Fruit fly (Drosophila melanogaster): ENCODE measurements around the gene Octbeta1R.

Octbeta1R gene

dm6 chr3R:22503630-22504029 lies 6.6 kb downstream of the Octbeta1R start (continued):
- no peak for TF ChIP-seq NFAT (GFP tag; IDR thresholded peaks at IDR 0.05)
- TF ChIP-seq CG43689 (GFP tag; IDR thresholded peaks at IDR 0.05), result no peak
- TF ChIP-seq NC2α (GFP tag; optimal IDR thresholded peaks at IDR 0.05), result no peak
- TF ChIP-seq Deaf1 (tag; optimal IDR thresholded peaks at IDR 0.05), result no peak
- TF ChIP-seq CG17385 (GFP tag; optimal IDR thresholded peaks at IDR 0.05), result no peak
- no peak for TF ChIP-seq mld (GFP tag; IDR thresholded peaks at IDR 0.05; ENCODE audit: partially characterized antibody)
- TF ChIP-seq repo (GFP tag; optimal IDR thresholded peaks at IDR 0.05), result no peak
- TF ChIP-seq lmd (GFP tag; IDR thresholded peaks at IDR 0.05), result peak; percentile 18; the same call in 1 of the 2 replicates
- TF ChIP-seq CG17328 (GFP tag; IDR thresholded peaks at IDR 0.05), result no peak
- peak; percentile 56 for TF ChIP-seq Meics (GFP tag; optimal IDR thresholded peaks at IDR 0.05)
- no peak for TF ChIP-seq tin (GFP tag; optimal IDR thresholded peaks at IDR 0.05)
- no peak for TF ChIP-seq usp (GFP tag; optimal IDR thresholded peaks at IDR 0.05)
- no peak for TF ChIP-seq crol (GFP tag; IDR thresholded peaks at IDR 0.05)
- TF ChIP-seq dpn (GFP tag; optimal IDR thresholded peaks at IDR 0.05), result no peak
- no peak for TF ChIP-seq sr (GFP tag; IDR thresholded peaks at IDR 0.05)
- TF ChIP-seq CG11723 (GFP tag; optimal IDR thresholded peaks at IDR 0.05), result no peak
- TF ChIP-seq sim (GFP tag; IDR thresholded peaks at IDR 0.05), result no peak
- TF ChIP-seq trem (tag; optimal IDR thresholded peaks at IDR 0.05), result no peak
- peak; percentile 7 for TF ChIP-seq CG17359 (tag; optimal IDR thresholded peaks at IDR 0.05)
- TF ChIP-seq crc (GFP tag; optimal IDR thresholded peaks at IDR 0.05), result no peak
- TF ChIP-seq CG8924 (tag; optimal IDR thresholded peaks at IDR 0.05), result no peak
- no peak for TF ChIP-seq slou (GFP tag; optimal IDR thresholded peaks at IDR 0.05)
- TF ChIP-seq dan (GFP tag; IDR thresholded peaks at IDR 0.05), result no peak
- no peak for TF ChIP-seq Lpt (GFP tag; optimal IDR thresholded peaks at IDR 0.05)
- TF ChIP-seq CTCF (GFP tag; optimal IDR thresholded peaks at IDR 0.05), result no peak
- TF ChIP-seq CG14667 (GFP tag; IDR thresholded peaks at IDR 0.05), result no peak
- TF ChIP-seq ase (GFP tag; IDR thresholded peaks at IDR 0.05), result no peak
- TF ChIP-seq Nf-YA (GFP tag; IDR thresholded peaks at IDR 0.05), result no peak
- TF ChIP-seq CG32767 (GFP tag; IDR thresholded peaks at IDR 0.05), result no peak
- TF ChIP-seq zen (tag; optimal IDR thresholded peaks at IDR 0.05), result no peak
- no peak for TF ChIP-seq Oli (tag; optimal IDR thresholded peaks at IDR 0.05)
- no peak for TF ChIP-seq Camta (GFP tag; optimal IDR thresholded peaks at IDR 0.05)
- no peak for TF ChIP-seq tx (GFP tag; optimal IDR thresholded peaks at IDR 0.05)
- no peak for TF ChIP-seq hth (optimal IDR thresholded peaks at IDR 0.05)
- TF ChIP-seq slbo (GFP tag; IDR thresholded peaks at IDR 0.05), result peak; percentile 45; the same call in 1 of the 2 replicates
- TF ChIP-seq dati (GFP tag; IDR thresholded peaks at IDR 0.05), result no peak
- TF ChIP-seq CG2120 (GFP tag; optimal IDR thresholded peaks at IDR 0.05), result peak; percentile 58
- no peak for TF ChIP-seq CG14050 (GFP tag; IDR thresholded peaks at IDR 0.05)
- TF ChIP-seq CG3995 (GFP tag; optimal IDR thresholded peaks at IDR 0.05), result no peak
- no peak for TF ChIP-seq CG12104 (GFP tag; optimal IDR thresholded peaks at IDR 0.05)
- TF ChIP-seq CG6689 (GFP tag; IDR thresholded peaks at IDR 0.05), result no peak
- 0 out of 2 replicates have a peak, but pooled peaks have one; percentile 38 for TF ChIP-seq CG32532 (GFP tag; IDR thresholded peaks at IDR 0.05)
- TF ChIP-seq ara (GFP tag; IDR thresholded peaks at IDR 0.05), result no peak
- no peak for TF ChIP-seq Nf-YC (tag; optimal IDR thresholded peaks at IDR 0.05)
- TF ChIP-seq emc (GFP tag; optimal IDR thresholded peaks at IDR 0.05), result no peak
- TF ChIP-seq gcm2 (GFP tag; optimal IDR thresholded peaks at IDR 0.05), result no peak
- TF ChIP-seq tll (GFP tag; optimal IDR thresholded peaks at IDR 0.05), result no peak
- TF ChIP-seq pros (GFP tag; optimal IDR thresholded peaks at IDR 0.05), result no peak
- no peak for TF ChIP-seq sens-2 (GFP tag; IDR thresholded peaks at IDR 0.05)
- TF ChIP-seq CG6765 (GFP tag; optimal IDR thresholded peaks at IDR 0.05), result no peak
- TF ChIP-seq CG12071 (GFP tag; optimal IDR thresholded peaks at IDR 0.05), result no peak
- no peak for TF ChIP-seq CG14860 (GFP tag; IDR thresholded peaks at IDR 0.05; ENCODE audit: partially characterized antibody)
- TF ChIP-seq CG33557 (GFP tag; optimal IDR thresholded peaks at IDR 0.05), result no peak
- TF ChIP-seq dmrt99B (tag; optimal IDR thresholded peaks at IDR 0.05), result peak; percentile 23
